Worm (Caenorhabditis elegans): ENCODE measurements around the gene ZK1236.1.

DNA sequence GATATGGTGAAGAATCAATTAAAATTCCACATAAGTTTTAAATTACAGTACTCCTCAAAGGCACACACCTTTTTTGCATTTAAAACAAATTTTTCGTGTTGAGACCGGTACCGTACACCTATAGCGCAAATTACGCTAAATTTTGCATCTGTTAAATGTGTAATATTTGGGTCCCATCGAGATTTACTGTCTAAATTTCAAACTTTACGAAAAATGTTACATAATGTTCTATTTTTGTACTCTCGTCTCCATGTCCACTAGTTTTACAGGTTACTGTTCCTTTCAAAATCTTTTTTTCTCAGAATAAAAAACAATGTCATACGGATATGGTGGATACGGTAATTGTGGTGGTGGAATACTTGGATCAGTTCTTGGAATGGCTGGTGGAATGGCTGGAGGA is 30.7 kb upstream of the ZK1236.1 start, which contains the start of gene ZK353.2:
- TF ChIP-seq pha-4 (tag; optimal IDR thresholded peaks at IDR 0.05) (no peak), lsy-27 (tag; optimal IDR thresholded peaks at IDR 0.05; ENCODE audit: borderline replicate concordance, insufficient read depth) (no peak), F57A8.1 (GFP tag; optimal IDR thresholded peaks at IDR 0.05) (no peak), ets-4 (GFP tag; optimal IDR thresholded peaks at IDR 0.05) (no peak), egl-44 (GFP tag; IDR thresholded peaks at IDR 0.05) (no peak), nfya-1 (tag; optimal IDR thresholded peaks at IDR 0.05; ENCODE audit: borderline replicate concordance, insufficient read depth) (no peak), ceh-27 (GFP tag; optimal IDR thresholded peaks at IDR 0.05) (no peak), F37B4.10 (GFP tag; IDR thresholded peaks at IDR 0.05) (no peak), snpc-4 (GFP tag; optimal IDR thresholded peaks at IDR 0.05) (no peak), snpc-4 (tag; optimal IDR thresholded peaks at IDR 0.05) (no peak), die-1 (tag; optimal IDR thresholded peaks at IDR 0.05) (no peak), ama-1 (optimal IDR thresholded peaks at IDR 0.05) (no peak), ama-1 (GFP tag; optimal IDR thresholded peaks at IDR 0.05) (no peak), madf-6 (GFP tag; IDR thresholded peaks at IDR 0.05) (no peak), nfya-2 (GFP tag; IDR thresholded peaks at IDR 0.05) (no peak)

All from whole organism, young adult.